Worm (Caenorhabditis elegans): ENCODE data around the gene Y73C8B.3.
A peak's percentile ranks its signal among the peaks of the same experiment; 100 is the strongest.

Gene Y73C8B.3

ce11 chrV:3204433-3204832 is 11.4 kb upstream of the Y73C8B.3 start:
- TF ChIP-seq nhr-41 (GFP tag; IDR thresholded peaks at IDR 0.05): no peak
- no peak for TF ChIP-seq nhr-25 (tag; optimal IDR thresholded peaks at IDR 0.05; ENCODE audit: borderline replicate concordance, insufficient read depth)
- peak; percentile 36; the same call in 1 of the 2 replicates for TF ChIP-seq lin-38 (GFP tag; IDR thresholded peaks at IDR 0.05)
- no peak for TF ChIP-seq ama-1 (optimal IDR thresholded peaks at IDR 0.05)
- TF ChIP-seq F10B5.3 (tag; optimal IDR thresholded peaks at IDR 0.05): no peak
- no peak for TF ChIP-seq fkh-10 (GFP tag; optimal IDR thresholded peaks at IDR 0.05)
- no peak for TF ChIP-seq set-16 (GFP tag; IDR thresholded peaks at IDR 0.05)
- no peak for TF ChIP-seq spr-1 (tag; optimal IDR thresholded peaks at IDR 0.05)
- peak; percentile 77 for TF ChIP-seq F49E8.2 (tag; optimal IDR thresholded peaks at IDR 0.05; ENCODE audit: borderline replicate concordance)
- TF ChIP-seq lsy-2 (tag; optimal IDR thresholded peaks at IDR 0.05): peak in 1 of 2 experiments; percentile 41
- peak; percentile 49; the same call in 1 of the 2 replicates for TF ChIP-seq snpc-1.2 (GFP tag; IDR thresholded peaks at IDR 0.05)

- no peak for TF ChIP-seq nhr-41 (GFP tag; IDR thresholded peaks at IDR 0.05)
- TF ChIP-seq mdt-29 (GFP tag; IDR thresholded peaks at IDR 0.05): no peak
- no peak for TF ChIP-seq hmg-1.1 (GFP tag; IDR thresholded peaks at IDR 0.05)
- no peak for TF ChIP-seq mes-2 (tag; optimal IDR thresholded peaks at IDR 0.05; ENCODE audit: poor library complexity, severe bottlenecking)
- TF ChIP-seq T20F7.1 (GFP tag; optimal IDR thresholded peaks at IDR 0.05): no peak
- TF ChIP-seq ceh-62 (tag; optimal IDR thresholded peaks at IDR 0.05): no peak
- no peak for TF ChIP-seq snpc-4 (tag; optimal IDR thresholded peaks at IDR 0.05)
- no peak for TF ChIP-seq spr-1 (tag; optimal IDR thresholded peaks at IDR 0.05)
- no peak for TF ChIP-seq egl-43 (GFP tag; IDR thresholded peaks at IDR 0.05)
- TF ChIP-seq jun-1 (tag; optimal IDR thresholded peaks at IDR 0.05): no peak
- no peak for TF ChIP-seq nhr-25 (tag; optimal IDR thresholded peaks at IDR 0.05; ENCODE audit: borderline replicate concordance, insufficient read depth)
- no peak for TF ChIP-seq nhr-6 (tag; optimal IDR thresholded peaks at IDR 0.05)
- no peak for TF ChIP-seq mep-1 (tag; optimal IDR thresholded peaks at IDR 0.05)
- TF ChIP-seq duxl-1 (tag; optimal IDR thresholded peaks at IDR 0.05; ENCODE audit: poor library complexity): no peak
- no peak for TF ChIP-seq lir-3 (tag; optimal IDR thresholded peaks at IDR 0.05)
Observed at ce11 chrV:3200323-3200722, 7.3 kb upstream of the Y73C8B.3 start, which contains the start of gene K08D9.4. TSS of gene K08D9.4 (minus strand) at chrV:3200423.

- TF ChIP-seq mep-1 (tag; optimal IDR thresholded peaks at IDR 0.05): peak; percentile 20
- TF ChIP-seq unc-62 (GFP tag; optimal IDR thresholded peaks at IDR 0.05 in 1 of 2): no peak
- TF ChIP-seq unc-62 (tag; optimal IDR thresholded peaks at IDR 0.05): no peak
- TF ChIP-seq ama-1 (optimal IDR thresholded peaks at IDR 0.05): no peak
- no peak for TF ChIP-seq nhr-102 (tag; optimal IDR thresholded peaks at IDR 0.05)
- peak; percentile 31; the same call in 1 of the 2 replicates for TF ChIP-seq lin-38 (GFP tag; IDR thresholded peaks at IDR 0.05)
- no peak for TF ChIP-seq sdz-12 (GFP tag; optimal IDR thresholded peaks at IDR 0.05)
- TF ChIP-seq F44E2.7 (GFP tag; IDR thresholded peaks at IDR 0.05): no peak
- no peak for TF ChIP-seq vab-7 (GFP tag; IDR thresholded peaks at IDR 0.05)
- no peak for TF ChIP-seq ces-1 (GFP tag; optimal IDR thresholded peaks at IDR 0.05)
- TF ChIP-seq dmd-8 (GFP tag; IDR thresholded peaks at IDR 0.05): no peak
- peak; percentile 35 for TF ChIP-seq dve-1 (tag; optimal IDR thresholded peaks at IDR 0.05; ENCODE audit: insufficient read depth)
- no peak for TF ChIP-seq D1046.2 (GFP tag; IDR thresholded peaks at IDR 0.05)
- TF ChIP-seq lin-39 (tag; optimal IDR thresholded peaks at IDR 0.05): no peak
- TF ChIP-seq egl-27 (tag; optimal IDR thresholded peaks at IDR 0.05): no peak
- TF ChIP-seq nhr-28 (tag; optimal IDR thresholded peaks at IDR 0.05): peak; percentile 90
- peak in 1 of 2 experiments; percentile 11 for TF ChIP-seq lsy-2 (tag; optimal IDR thresholded peaks at IDR 0.05)
- TF ChIP-seq nhr-11 (tag; optimal IDR thresholded peaks at IDR 0.05): peak; percentile 94
- TF ChIP-seq nhr-41 (GFP tag; IDR thresholded peaks at IDR 0.05): no peak
- peak; percentile 11 for TF ChIP-seq hlh-11 (tag; optimal IDR thresholded peaks at IDR 0.05)
- TF ChIP-seq aha-1 (tag): no peak
- TF ChIP-seq arid-1 (GFP tag; conservative IDR thresholded peaks at IDR 0.05): no peak
- TF ChIP-seq ZK337.2 (GFP tag; IDR thresholded peaks at IDR 0.05): no peak
- TF ChIP-seq Y105C5A.15 (GFP tag; IDR thresholded peaks at IDR 0.05): no peak
- no peak for TF ChIP-seq pqm-1 (tag; optimal IDR thresholded peaks at IDR 0.05)
- no peak for TF ChIP-seq zfp-2 (tag; optimal IDR thresholded peaks at IDR 0.05)
- TF ChIP-seq nhr-48 (tag; optimal IDR thresholded peaks at IDR 0.05): peak; percentile 88
- peak; percentile 3 for TF ChIP-seq hlh-30 (tag; optimal IDR thresholded peaks at IDR 0.05; ENCODE audit: insufficient read depth)
- TF ChIP-seq mdt-29 (GFP tag; IDR thresholded peaks at IDR 0.05): no peak
- no peak for TF ChIP-seq dmd-6 (GFP tag; IDR thresholded peaks at IDR 0.05)
Observed at ce11 chrV:3196832-3197329, 3.8 kb upstream of the Y73C8B.3 start, which contains the start of the genes Y73C8B.1 and Y73C8B.5. TSS of gene Y73C8B.1 (minus strand) at chrV:3196882. TSS of gene Y73C8B.5 (plus strand) at chrV:3197268.

Measured in whole organism, L4 larva.